Fruit fly (Drosophila melanogaster): ENCODE measurements around the gene stx.
A peak's percentile ranks its signal among the peaks of the same experiment; 100 is the strongest.

stx gene

dm6 chrX:10729196-10729835 is 15.4 kb downstream of the stx start (continued):
- peak; percentile 22 for TF ChIP-seq lab (GFP tag; optimal IDR thresholded peaks at IDR 0.05)
- peak; percentile 53; the same call in 1 of the 2 replicates for TF ChIP-seq chm (GFP tag; IDR thresholded peaks at IDR 0.05)

- TF ChIP-seq en (GFP tag; optimal IDR thresholded peaks at IDR 0.05), result no peak
- no peak for TF ChIP-seq CG30431 (GFP tag; optimal IDR thresholded peaks at IDR 0.05)
- TF ChIP-seq stwl (tag; optimal IDR thresholded peaks at IDR 0.05), result peak; percentile 60
- no peak for TF ChIP-seq ind (GFP tag; optimal IDR thresholded peaks at IDR 0.05)
- 0 out of 3 replicates have a peak, but pooled peaks have one; percentile 12 for TF ChIP-seq CG6791 (GFP tag; IDR thresholded peaks at IDR 0.05; ENCODE audit: partially characterized antibody)
- no peak for TF ChIP-seq Hsf (GFP tag; optimal IDR thresholded peaks at IDR 0.05)
- TF ChIP-seq CG13624 (GFP tag; optimal IDR thresholded peaks at IDR 0.05), result no peak
- TF ChIP-seq Dip2 (GFP tag; IDR thresholded peaks at IDR 0.05), result peak; percentile 75
- TF ChIP-seq fru (optimal IDR thresholded peaks at IDR 0.05), result no peak
- 0 out of 3 replicates have a peak, but pooled peaks have one; percentile 19 for TF ChIP-seq CG14860 (GFP tag; IDR thresholded peaks at IDR 0.05; ENCODE audit: partially characterized antibody)
- no peak for TF ChIP-seq CG1529 (GFP tag; optimal IDR thresholded peaks at IDR 0.05)
- TF ChIP-seq crol (GFP tag; IDR thresholded peaks at IDR 0.05), result peak; percentile 60
- TF ChIP-seq ken (GFP tag; IDR thresholded peaks at IDR 0.05), result 0 out of 3 replicates have a peak, but pooled peaks have one; percentile 19
- TF ChIP-seq CG8290 (GFP tag; optimal IDR thresholded peaks at IDR 0.05), result peak; percentile 9
- TF ChIP-seq CG8290 (tag; optimal IDR thresholded peaks at IDR 0.05), result no peak
- TF ChIP-seq insv (GFP tag; optimal IDR thresholded peaks at IDR 0.05), result peak in 1 of 2 experiments; percentile 31
- TF ChIP-seq pita (GFP tag; optimal IDR thresholded peaks at IDR 0.05), result peak; percentile 32
- TF ChIP-seq trem (tag; optimal IDR thresholded peaks at IDR 0.05), result peak; percentile 25
- peak; percentile 26 for TF ChIP-seq cg (GFP tag; optimal IDR thresholded peaks at IDR 0.05)
- peak; percentile 0 for TF ChIP-seq CG11504 (tag; optimal IDR thresholded peaks at IDR 0.05)
- TF ChIP-seq CG2199 (GFP tag; IDR thresholded peaks at IDR 0.05), result peak; percentile 52; the same call in 1 of the 3 replicates
- TF ChIP-seq CTCF (GFP tag; optimal IDR thresholded peaks at IDR 0.05), result peak; percentile 89
- TF ChIP-seq twi (tag; optimal IDR thresholded peaks at IDR 0.05), result peak; percentile 71
- no peak for TF ChIP-seq Dfd (GFP tag; optimal IDR thresholded peaks at IDR 0.05)
- no peak for TF ChIP-seq Drgx (GFP tag; IDR thresholded peaks at IDR 0.05)
- no peak for TF ChIP-seq CG3407 (GFP tag; optimal IDR thresholded peaks at IDR 0.05)
These were observed 16.2 kb downstream of the stx start for dm6 chrX:10728541-10728968.

- TF ChIP-seq CG3407 (GFP tag; optimal IDR thresholded peaks at IDR 0.05) (peak; percentile 10), Six4 (GFP tag; optimal IDR thresholded peaks at IDR 0.05) (no peak), eve (GFP tag; optimal IDR thresholded peaks at IDR 0.05) (peak in 1 of 2 experiments; percentile 12), trem (tag; optimal IDR thresholded peaks at IDR 0.05) (no peak), trh (GFP tag; optimal IDR thresholded peaks at IDR 0.05) (no peak), HLH54F (GFP tag; optimal IDR thresholded peaks at IDR 0.05) (no peak), lab (GFP tag; optimal IDR thresholded peaks at IDR 0.05) (no peak), sens (GFP tag) (peak; percentile 80), CG9727 (GFP tag; optimal IDR thresholded peaks at IDR 0.05) (no peak), CG2875 (GFP tag; optimal IDR thresholded peaks at IDR 0.05) (peak; percentile 30), Ets65A (GFP tag) (no peak), CG11560 (tag; IDR thresholded peaks at IDR 0.05) (no peak), NC2α (GFP tag; optimal IDR thresholded peaks at IDR 0.05) (no peak), CG1529 (GFP tag; optimal IDR thresholded peaks at IDR 0.05) (no peak), ATbp (GFP tag; optimal IDR thresholded peaks at IDR 0.05) (peak; percentile 31), en (GFP tag; optimal IDR thresholded peaks at IDR 0.05) (no peak), HLHmδ (GFP tag; optimal IDR thresholded peaks at IDR 0.05) (no peak), Pdp1 (GFP tag; optimal IDR thresholded peaks at IDR 0.05) (no peak), CG8388 (GFP tag; optimal IDR thresholded peaks at IDR 0.05) (no peak), lbe (GFP tag; optimal IDR thresholded peaks at IDR 0.05) (peak; percentile 77), CG10462 (GFP tag; optimal IDR thresholded peaks at IDR 0.05) (no peak), Dek (tag; optimal IDR thresholded peaks at IDR 0.05) (no peak), vnd (GFP tag; IDR thresholded peaks at IDR 0.05; ENCODE audit: partially characterized antibody) (no peak), Sox100B (GFP tag; optimal IDR thresholded peaks at IDR 0.05) (peak; percentile 11), Dbx (GFP tag; IDR thresholded peaks at IDR 0.05) (no peak)
These were observed 16.7 kb downstream of the stx start for dm6 chrX:10728024-10728423.

All from whole organism, embryonic.